Fruit fly (Drosophila melanogaster) whole organism, embryonic: Measurements from ENCODE around the gene Drice.

Experiments used
- CG1602 ChIP-seq: fragments of 200-800 bp; sonication (Bioruptor generic); optimal IDR thresholded peaks from 3 replicates; lab custom pipeline; 2016; ENCODE audit warnings: missing biosample characterization, missing genetic modification characterization
- CG2199 ChIP-seq: fragments of 200-800 bp; sonication (Bioruptor generic); IDR thresholded peaks from 3 replicates; pipeline ENCODE4 v1.3.6; 2022; ENCODE audit warnings: missing biosample characterization, missing genetic modification characterization
- CG4617 ChIP-seq: fragments of 200-800 bp; sonication (Bioruptor generic); optimal IDR thresholded peaks from 3 replicates; lab custom pipeline; 2016; ENCODE audit warnings: missing biosample characterization, missing genetic modification characterization, borderline replicate concordance
- CG8765 ChIP-seq: fragments of 200-800 bp; sonication (Bioruptor generic); IDR thresholded peaks from 2 replicates; pipeline ENCODE4 v1.3.6; 2022; ENCODE audit warnings: missing biosample characterization, missing genetic modification characterization
- Camta ChIP-seq: fragments of 200-800 bp; sonication (Bioruptor generic); optimal IDR thresholded peaks from 2 replicates; lab custom pipeline; 2016; ENCODE audit warnings: missing biosample characterization, missing genetic modification characterization
- Gug ChIP-seq: fragments of 200-800 bp; sonication (Bioruptor generic); IDR thresholded peaks from 4 replicates; pipeline ENCODE4 v1.3.6; 2022; ENCODE audit warnings: missing biosample characterization, missing genetic modification characterization
- amos ChIP-seq: fragments of 200-800 bp; sonication (Bioruptor generic); IDR thresholded peaks from 2 replicates; pipeline ENCODE4 v1.3.6; 2022; ENCODE audit warnings: missing biosample characterization, missing genetic modification characterization; ENCODE audit not compliant: partially characterized antibody
- chm ChIP-seq: fragments of 200-800 bp; sonication (Bioruptor generic); IDR thresholded peaks from 2 replicates; pipeline ENCODE4 v1.3.6; 2022; ENCODE audit warnings: missing biosample characterization, missing genetic modification characterization
- danr ChIP-seq: fragments of 200-800 bp; sonication (Bioruptor generic); IDR thresholded peaks from 2 replicates; pipeline ENCODE4 v1.3.6; 2022; ENCODE audit warnings: missing biosample characterization, missing genetic modification characterization
- hth ChIP-seq: fragments of >200 bp; optimal IDR thresholded peaks from 2 replicates; lab custom pipeline; 2017; ENCODE audit warnings: inconsistent platforms
- kay ChIP-seq: fragments of 200-800 bp; sonication (Bioruptor generic); optimal IDR thresholded peaks from 2 replicates; lab custom pipeline; 2016; ENCODE audit warnings: missing biosample characterization, missing genetic modification characterization
- pb ChIP-seq: fragments of 200-800 bp; sonication (Bioruptor generic); optimal IDR thresholded peaks from 3 replicates; lab custom pipeline; 2016; ENCODE audit warnings: missing biosample characterization, missing genetic modification characterization

DNA sequence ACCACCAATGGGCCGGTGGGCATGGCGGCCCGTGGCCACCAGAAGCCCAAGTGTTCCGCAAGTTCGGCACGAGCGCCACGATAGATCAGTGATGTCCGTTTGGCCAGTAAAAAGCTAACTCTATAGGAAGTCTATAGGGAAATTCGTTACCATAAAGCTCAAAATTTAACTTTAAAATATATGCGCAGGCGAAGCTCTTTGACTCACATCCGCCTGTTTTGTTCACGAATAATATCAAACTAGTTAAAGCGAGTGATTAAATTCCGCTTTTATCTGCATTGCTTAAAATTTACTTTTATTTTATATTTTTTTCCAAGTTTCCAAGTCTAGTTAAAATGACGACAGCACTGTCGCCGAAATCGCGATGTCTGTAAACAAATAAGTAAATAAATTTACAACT lies 41.8 kb upstream of the Drice start:
- TF ChIP-seq chm (no peak), danr (no peak), kay (GFP tag; lab: Kevin White, UChicago) (no peak), amos (no peak), CG2199 (no peak), CG1602 (GFP tag; lab: Kevin White, UChicago) (no peak), pb (GFP tag; lab: Kevin White, UChicago) (no peak), CG4617 (GFP tag; lab: Kevin White, UChicago) (no peak), Gug (GFP tag; lab: Robert Waterston, UW) (no peak), Camta (GFP tag; lab: Kevin White, UChicago) (no peak), CG8765 (GFP tag; lab: Robert Waterston, UW) (no peak), hth (lab: Kevin White, UChicago) (no peak)
